Fruit fly (Drosophila melanogaster): ENCODE data around the gene CG3552.

The CG3552 gene

DNA sequence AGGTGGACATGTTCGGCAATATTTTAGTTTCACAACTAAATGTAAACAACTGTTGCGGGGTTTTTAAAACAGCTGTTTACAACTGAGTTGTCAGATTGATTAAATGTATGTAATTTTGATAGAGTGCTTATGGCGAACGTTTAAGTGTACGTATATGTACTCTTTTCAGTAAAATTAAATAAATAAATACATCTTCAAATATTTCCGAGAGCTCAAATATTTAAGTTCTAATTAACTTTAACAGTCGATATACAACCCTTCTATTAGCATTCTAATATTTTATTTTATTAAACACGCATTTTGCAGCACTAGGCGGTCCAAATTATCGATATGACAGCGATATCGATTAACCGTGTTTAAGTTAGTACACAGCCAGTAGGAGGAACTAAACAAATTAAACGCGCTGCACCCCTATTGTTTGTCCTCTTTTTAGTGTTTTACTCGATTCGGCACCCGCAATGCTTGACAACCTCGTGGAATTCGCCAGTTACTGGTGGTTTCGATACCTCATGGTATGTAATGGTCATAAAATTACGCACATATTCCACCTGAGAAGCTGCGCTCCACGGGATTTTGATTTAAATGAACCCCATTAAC is 4.5 kb upstream of the CG3552 start, which contains the start of the genes CG3448 and ghi:
Gene CG3448 (minus strand): TSS at position 51 of the 597 bp plus-strand sequence.
Gene ghi (plus strand): TSS at position 355 of the 597 bp plus-strand sequence.
- TF ChIP-seq CG17801 (GFP tag; optimal IDR thresholded peaks at IDR 0.05; ENCODE audit: partially characterized antibody): peak; percentile 73

DNA sequence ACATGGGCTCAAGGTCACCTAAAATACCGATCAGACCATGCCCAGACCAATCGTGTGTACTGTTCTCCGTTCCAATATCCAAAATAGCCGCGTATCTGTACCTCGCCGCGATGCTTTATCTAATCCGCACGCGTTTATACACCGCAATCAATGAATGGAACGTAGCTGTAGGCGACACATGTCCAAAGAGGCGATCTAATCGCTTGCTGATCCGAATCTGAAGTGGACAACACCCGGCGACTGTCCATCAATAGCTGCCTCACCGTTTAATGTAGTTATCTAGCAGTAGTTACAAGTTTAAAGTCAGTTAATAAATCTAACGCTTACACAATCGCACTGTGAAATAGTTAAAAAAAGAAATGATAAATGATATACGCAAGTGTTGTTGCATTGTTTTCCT is 3.7 kb upstream of the CG3552 start:
- no peak for TF ChIP-seq CG17801 (GFP tag; optimal IDR thresholded peaks at IDR 0.05; ENCODE audit: partially characterized antibody)

DNA sequence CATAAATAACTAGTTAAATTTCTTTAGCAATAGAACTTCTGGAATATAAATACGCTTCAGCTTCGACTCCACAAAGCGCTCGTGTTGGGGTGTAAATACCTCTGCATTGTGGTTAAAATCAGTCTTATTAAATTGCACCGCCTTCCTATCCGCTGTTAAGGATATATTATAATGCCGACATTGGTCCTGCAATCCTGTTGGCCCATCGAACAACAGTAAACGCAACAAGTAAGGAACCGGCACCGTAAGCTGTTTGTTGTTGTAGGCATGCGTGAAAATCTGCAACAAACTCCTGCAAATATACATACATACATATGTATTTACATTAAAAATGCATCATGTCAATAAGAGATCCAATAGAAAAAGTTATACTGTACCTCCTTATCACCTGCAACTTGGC is 271 bp downstream of the CG3552 start:
- TF ChIP-seq CG17801 (GFP tag; optimal IDR thresholded peaks at IDR 0.05; ENCODE audit: partially characterized antibody): no peak

DNA sequence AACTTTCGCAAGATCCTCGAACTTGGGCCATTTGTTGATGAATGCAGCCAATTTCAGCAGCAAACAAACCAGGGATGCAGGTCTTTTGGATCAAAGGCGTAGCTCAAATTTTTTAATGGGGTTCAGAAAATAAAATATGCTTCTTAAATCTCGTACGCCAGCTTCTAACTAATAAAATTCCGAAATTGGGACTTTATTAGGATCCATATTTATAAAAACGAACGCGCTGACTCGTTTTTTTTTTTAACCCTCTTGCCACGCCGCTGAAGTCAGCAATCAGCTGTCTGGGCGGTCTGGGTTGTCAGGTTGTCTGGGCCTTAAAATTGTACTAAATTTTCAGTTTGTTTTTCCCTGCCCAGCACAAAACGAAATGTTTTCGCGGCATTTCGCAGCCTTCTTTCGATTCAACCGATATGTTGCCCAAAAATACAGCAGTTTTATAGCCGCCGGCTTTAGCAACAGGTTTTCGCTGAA is 1.5 kb downstream of the CG3552 start, which contains the start of gene CG3437:
Gene CG3437 (minus strand): TSS at position 51 of the 474 bp plus-strand sequence.
- TF ChIP-seq CG17801 (GFP tag; optimal IDR thresholded peaks at IDR 0.05; ENCODE audit: partially characterized antibody): peak; percentile 94

DNA sequence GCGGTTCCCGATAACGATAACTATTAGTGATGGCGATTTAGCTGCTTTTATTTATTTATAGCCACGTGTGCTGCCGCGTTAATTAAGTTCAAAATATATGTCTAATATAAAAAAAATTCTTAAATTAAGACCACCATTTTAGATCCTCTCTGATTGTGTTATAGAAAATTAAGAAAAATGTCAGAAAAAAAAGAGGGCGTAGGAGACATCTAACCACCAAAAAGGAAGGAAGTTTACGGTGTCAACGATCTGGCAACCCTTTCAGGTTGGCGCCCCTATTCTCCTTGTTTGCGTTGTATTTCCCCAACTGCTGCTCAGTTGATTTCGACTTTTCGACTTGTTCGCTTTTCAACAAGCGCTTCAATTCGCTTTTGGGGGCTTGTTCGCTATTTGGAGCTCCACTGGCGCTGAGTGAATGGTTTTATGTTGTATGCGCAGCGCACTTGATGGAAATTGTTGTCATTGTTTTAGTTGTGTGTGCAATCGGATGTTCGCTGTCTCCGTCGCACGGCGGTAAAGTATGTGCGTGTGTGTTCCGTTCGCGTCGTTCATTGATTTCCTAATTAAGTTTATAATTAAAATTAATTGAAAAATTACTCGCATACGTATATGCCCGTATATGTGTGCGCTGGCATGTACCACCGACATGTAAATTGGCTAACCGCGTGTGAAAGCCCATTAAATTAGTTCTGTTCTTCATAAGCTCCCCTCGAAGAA is 4.8 kb downstream of the CG3552 start, which contains the start of the genes CG3434 and CG44838:
Gene CG3434 (minus strand): TSS at position 25 of the 717 bp plus-strand sequence.
Gene CG44838 (plus strand): TSS at position 276 of the 717 bp plus-strand sequence.
- TF ChIP-seq CG17801 (GFP tag; optimal IDR thresholded peaks at IDR 0.05; ENCODE audit: partially characterized antibody): peak; percentile 82

DNA sequence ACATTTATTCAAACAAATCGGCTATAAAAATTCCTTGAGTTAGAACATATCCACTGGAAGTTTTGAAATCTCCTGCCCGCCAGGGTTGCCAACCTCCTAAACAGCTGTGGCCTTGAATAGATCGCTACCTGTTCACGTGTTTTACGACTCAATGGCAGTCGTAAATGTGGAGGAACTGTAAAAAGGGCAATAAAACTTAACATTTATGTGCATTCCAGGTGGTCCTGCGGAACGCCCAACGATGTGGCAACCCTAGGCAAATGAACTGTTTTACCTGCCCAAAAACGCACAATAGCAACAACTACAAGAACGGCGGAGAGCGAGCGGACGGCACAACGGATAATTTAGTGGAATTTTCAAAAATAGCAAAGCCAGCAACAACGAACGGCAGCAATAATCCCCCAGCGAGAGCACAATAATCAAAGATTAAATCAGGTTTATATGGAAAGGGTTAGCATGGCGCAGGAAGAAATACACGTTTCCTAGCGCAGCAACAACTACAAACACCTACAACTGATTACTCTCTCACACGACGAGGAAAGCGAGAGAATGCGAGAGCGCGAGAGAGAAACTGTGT is 5.6 kb downstream of the CG3552 start:
- TF ChIP-seq CG17801 (GFP tag; optimal IDR thresholded peaks at IDR 0.05; ENCODE audit: partially characterized antibody): no peak

DNA sequence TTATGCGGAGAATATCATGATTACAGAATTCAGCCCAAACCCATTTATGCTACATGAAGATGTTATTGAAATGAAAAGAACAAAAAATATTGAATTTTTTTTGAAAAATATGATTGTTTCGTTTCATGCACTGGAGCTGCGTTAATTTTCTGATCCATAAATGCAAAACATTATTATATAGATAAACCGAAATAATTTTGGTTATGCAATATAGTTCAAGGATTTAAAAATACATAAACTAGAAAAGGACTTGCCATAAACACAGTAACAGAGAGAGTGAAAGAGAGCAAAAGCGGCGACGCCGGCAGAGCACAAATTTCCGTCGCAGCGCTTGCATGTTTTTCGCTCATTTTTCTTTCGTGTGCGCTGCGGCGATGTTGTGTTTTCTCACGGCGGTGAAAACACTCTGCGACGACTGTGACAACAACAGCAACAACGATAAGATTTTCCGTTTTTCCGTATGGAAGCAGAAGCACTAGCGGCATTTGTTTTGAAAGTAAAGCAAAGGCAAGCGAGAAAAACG is 6.2 kb downstream of the CG3552 start:
- peak; percentile 89 for TF ChIP-seq CG17801 (GFP tag; optimal IDR thresholded peaks at IDR 0.05; ENCODE audit: partially characterized antibody)

DNA sequence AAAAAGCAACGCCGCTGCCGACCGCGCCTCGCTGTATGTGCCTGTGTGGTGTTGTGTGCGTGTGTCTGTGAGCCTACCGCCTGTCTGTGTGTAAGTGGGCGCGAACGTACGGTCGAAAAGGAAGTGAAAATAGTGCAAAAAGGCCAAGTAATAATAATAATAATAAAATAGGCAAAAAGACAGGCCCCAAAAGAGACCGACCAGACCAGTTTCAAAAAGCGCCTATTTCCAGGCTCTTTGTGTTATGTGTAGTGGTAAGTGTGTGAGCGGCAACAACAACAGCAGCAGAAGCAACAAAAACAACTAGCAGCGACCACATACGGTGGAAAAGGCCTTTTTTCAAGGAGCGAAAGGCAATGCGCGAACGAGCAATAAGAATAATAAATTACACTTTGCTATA is 6.7 kb downstream of the CG3552 start:
- TF ChIP-seq CG17801 (GFP tag; optimal IDR thresholded peaks at IDR 0.05; ENCODE audit: partially characterized antibody): no peak

DNA sequence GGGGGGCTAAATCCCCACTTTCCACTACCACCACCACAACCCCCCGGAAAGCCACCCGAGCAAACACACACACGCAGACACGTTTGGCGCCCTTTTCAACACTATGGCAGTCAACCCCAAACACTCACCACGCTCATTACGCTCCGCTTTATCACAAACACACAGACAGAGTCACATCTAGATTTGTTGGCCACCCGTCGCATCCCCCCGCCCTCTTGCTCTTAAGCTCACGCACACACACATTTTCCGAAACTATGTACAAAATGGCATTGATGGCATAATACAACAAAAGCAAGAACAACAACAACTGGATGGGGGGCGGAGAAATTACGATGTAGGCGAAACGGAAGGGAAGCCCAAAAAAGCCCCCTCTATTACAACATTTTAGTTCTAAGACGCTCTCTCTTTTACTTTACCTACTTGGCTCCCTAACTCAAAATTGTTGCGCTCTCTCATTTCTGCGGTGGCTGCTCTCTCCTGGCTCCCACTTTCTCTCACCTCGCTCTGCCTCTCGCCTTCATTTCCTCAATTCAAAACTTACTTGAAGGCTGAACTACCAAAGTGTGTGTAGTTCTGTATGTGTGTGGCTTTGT is 9.6 kb downstream of the CG3552 start:
- no peak for TF ChIP-seq CG17801 (GFP tag; optimal IDR thresholded peaks at IDR 0.05; ENCODE audit: partially characterized antibody)

DNA sequence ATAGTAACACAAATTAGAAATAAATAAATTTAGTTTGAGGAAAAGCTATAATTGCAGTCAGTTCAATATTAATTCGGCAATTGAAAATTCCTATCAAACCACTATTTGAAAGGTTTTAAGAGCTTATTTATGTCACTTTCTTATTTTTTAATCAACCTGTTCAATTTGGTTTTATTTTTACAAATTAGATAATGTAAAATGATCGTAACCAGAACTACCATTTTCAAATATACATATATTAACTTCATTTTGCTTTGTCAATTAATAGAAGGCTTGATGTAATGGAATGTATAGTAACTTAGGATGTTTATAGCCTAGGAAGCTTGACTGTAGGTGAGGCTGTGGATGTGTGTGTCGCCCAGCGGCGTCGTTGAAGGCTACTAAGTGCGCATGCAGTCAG is 10.5 kb downstream of the CG3552 start:
- no peak for TF ChIP-seq CG17801 (GFP tag; optimal IDR thresholded peaks at IDR 0.05; ENCODE audit: partially characterized antibody)

DNA sequence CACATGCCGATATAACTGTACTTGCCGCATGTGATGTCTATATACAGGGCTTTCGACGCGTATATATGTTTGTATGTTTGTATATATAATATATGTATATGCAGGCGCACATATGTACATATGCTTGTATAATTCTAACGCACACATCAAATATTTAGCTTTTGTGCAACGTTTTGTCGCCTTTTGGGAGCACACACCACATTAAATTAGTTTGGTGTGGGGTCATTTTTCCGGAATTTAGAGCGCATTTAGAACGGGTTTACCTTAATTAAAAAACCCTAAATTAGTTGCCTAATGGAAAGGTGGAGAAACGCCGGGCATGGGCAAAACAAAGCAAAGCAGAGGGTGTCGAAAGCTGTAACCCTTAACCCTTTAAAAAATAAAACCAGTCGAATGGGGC is 11.1 kb downstream of the CG3552 start:
- TF ChIP-seq CG17801 (GFP tag; optimal IDR thresholded peaks at IDR 0.05; ENCODE audit: partially characterized antibody): no peak

DNA sequence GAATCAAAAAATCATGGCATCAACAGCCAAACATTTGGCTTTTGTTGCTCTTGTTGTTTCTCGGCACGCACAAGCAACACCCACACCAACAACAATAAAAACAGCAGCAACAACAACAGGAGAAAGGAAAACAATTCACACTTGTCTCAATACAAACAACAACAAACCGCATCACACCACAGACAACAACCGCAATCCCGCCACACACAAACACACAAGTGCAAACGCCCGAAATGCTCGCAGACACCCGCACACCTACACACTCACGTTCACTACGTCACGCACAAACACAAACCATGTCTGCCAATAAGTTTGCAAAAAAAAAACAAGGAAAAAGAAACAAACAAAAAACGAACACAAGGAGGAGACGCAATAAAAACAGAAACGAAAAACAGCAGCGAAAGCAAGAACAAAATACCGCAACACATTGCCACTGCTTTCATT is 11.7 kb downstream of the CG3552 start:
- TF ChIP-seq CG17801 (GFP tag; optimal IDR thresholded peaks at IDR 0.05; ENCODE audit: partially characterized antibody): no peak

DNA sequence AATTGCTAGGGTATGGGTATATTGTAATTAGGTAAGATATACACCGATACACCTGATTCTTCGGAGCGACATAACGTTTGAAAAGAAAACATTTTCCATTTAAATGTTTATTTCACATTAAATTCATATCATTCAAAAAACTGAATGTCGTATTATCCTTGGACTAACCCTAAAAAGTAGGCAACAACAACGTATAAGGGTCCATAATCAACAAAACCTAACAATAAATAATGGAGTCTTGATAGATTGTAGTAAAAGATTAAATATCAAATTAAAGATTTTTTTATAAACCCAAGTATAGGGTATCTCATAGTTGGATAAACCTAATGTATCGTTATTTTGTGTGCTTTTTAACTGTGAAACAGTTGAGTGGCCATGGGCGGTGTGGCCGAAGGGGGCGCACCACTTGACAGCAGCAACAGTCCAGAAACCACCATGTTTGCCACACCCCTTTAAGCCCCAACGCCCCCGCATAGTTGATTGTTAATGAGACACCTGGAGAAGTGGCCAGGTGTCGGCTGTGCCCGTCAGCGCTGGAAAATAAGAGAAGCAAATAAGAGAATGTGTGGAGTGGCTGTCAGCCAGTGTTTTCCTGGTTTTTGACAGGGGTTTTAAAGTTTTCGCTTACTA is 12.3 kb downstream of the CG3552 start:
- TF ChIP-seq CG17801 (GFP tag; optimal IDR thresholded peaks at IDR 0.05; ENCODE audit: partially characterized antibody): no peak

DNA sequence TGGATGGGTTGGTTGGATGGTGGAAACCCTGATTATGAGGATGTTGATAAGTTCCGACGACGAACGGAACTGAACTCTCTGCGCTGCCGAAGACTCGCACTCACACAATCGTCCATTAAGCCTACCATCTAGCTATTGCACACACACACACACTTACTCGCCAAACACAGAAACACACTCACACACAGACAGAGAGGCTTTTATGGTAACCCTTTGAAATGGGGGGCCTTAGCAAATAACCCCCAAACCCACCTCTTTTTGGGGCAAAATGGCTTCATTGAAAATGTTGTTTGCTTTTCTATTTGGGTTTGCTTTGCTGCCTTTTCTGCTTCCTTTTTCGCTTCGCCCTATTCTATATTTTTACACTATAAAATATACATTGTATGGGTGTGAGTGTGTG is 13.0 kb downstream of the CG3552 start:
- TF ChIP-seq CG17801 (GFP tag; optimal IDR thresholded peaks at IDR 0.05; ENCODE audit: partially characterized antibody): no peak
